Fruit fly (Drosophila melanogaster) whole organism, embryonic: ENCODE data around the gene Myo10A.

Experiments
- ATbp ChIP-seq: fragments of 200-800 bp; sonication (Bioruptor generic); optimal IDR thresholded peaks from 2 replicates; lab custom pipeline; 2017; ENCODE audit warnings: missing biosample characterization, mild to moderate bottlenecking, missing genetic modification characterization, missing genetic modification reagents
- BtbVII ChIP-seq: fragments of 200-800 bp; sonication (Bioruptor generic); optimal IDR thresholded peaks from 3 replicates; lab custom pipeline; 2017; ENCODE audit warnings: missing biosample characterization, mild to moderate bottlenecking, missing genetic modification characterization
- CG10366 ChIP-seq: fragments of 200-800 bp; sonication (Bioruptor generic); IDR thresholded peaks from 2 replicates; pipeline ENCODE4 v1.3.6; 2022; ENCODE audit warnings: missing biosample characterization, missing genetic modification characterization
- CG10462 ChIP-seq: fragments of 200-800 bp; sonication (Bioruptor generic); optimal IDR thresholded peaks from 2 replicates; lab custom pipeline; 2016; ENCODE audit warnings: missing biosample characterization, missing genetic modification characterization
- CG11093 ChIP-seq: fragments of 200-800 bp; sonication (Bioruptor generic); IDR thresholded peaks from 3 replicates; pipeline ENCODE4 v1.3.6; 2022; ENCODE audit warnings: missing biosample characterization, missing genetic modification characterization
- CG12236 ChIP-seq: fragments of 200-800 bp; sonication (Bioruptor generic); optimal IDR thresholded peaks from 2 replicates; lab custom pipeline; 2016; ENCODE audit warnings: missing biosample characterization, missing genetic modification characterization
- CG12299 ChIP-seq: fragments of 200-800 bp; sonication (Bioruptor generic); optimal IDR thresholded peaks from 2 replicates; lab custom pipeline; 2018; ENCODE audit warnings: missing biosample characterization, mild to moderate bottlenecking, missing genetic modification characterization
- CG12942 ChIP-seq: fragments of 200-800 bp; sonication (Bioruptor generic); optimal IDR thresholded peaks from 3 replicates; lab custom pipeline; 2016; ENCODE audit warnings: missing biosample characterization, missing genetic modification characterization
- CG15269 ChIP-seq: fragments of 200-800 bp; sonication (Bioruptor generic); optimal IDR thresholded peaks from 2 replicates; lab custom pipeline; 2018; ENCODE audit warnings: missing biosample characterization, mild to moderate bottlenecking, missing genetic modification characterization, moderate library complexity
- CG1529 ChIP-seq: fragments of 200-800 bp; sonication (Bioruptor generic); optimal IDR thresholded peaks from 3 replicates; lab custom pipeline; 2018; ENCODE audit warnings: missing biosample characterization, missing genetic modification characterization
- CG15479 ChIP-seq: fragments of 200-800 bp; sonication (Bioruptor generic); optimal IDR thresholded peaks from 3 replicates; lab custom pipeline; 2019; ENCODE audit warnings: missing biosample characterization, mild to moderate bottlenecking, missing genetic modification characterization, moderate library complexity
- CG1602 ChIP-seq: fragments of 200-800 bp; sonication (Bioruptor generic); optimal IDR thresholded peaks from 3 replicates; lab custom pipeline; 2016; ENCODE audit warnings: missing biosample characterization, missing genetic modification characterization
- CG18262 ChIP-seq: fragments of 200-800 bp; optimal IDR thresholded peaks from 3 replicates; lab custom pipeline; 2019; ENCODE audit warnings: missing biosample characterization, mild to moderate bottlenecking, missing genetic modification characterization, moderate library complexity
- CG1832 ChIP-seq: fragments of 200-800 bp; sonication (Bioruptor generic); optimal IDR thresholded peaks from 2 replicates; lab custom pipeline; 2017; ENCODE audit warnings: missing biosample characterization, mild to moderate bottlenecking, missing genetic modification characterization, inconsistent platforms
- CG18599 ChIP-seq: fragments of 200-800 bp; sonication (Bioruptor generic); optimal IDR thresholded peaks from 3 replicates; lab custom pipeline; 2017; ENCODE audit warnings: missing biosample characterization, missing genetic modification characterization, mild to moderate bottlenecking, moderate library complexity, missing genetic modification reagents
- CG2202 ChIP-seq: fragments of 200-800 bp; sonication (Bioruptor generic); optimal IDR thresholded peaks from 2 replicates; lab custom pipeline; 2018; ENCODE audit warnings: missing biosample characterization, mild to moderate bottlenecking, missing genetic modification characterization
- CG2678 ChIP-seq: fragments of 200-800 bp; sonication (Bioruptor generic); optimal IDR thresholded peaks from 3 replicates; lab custom pipeline; 2019; ENCODE audit warnings: missing biosample characterization, mild to moderate bottlenecking, missing genetic modification characterization, moderate library complexity
- CG32532 ChIP-seq: fragments of 200-800 bp; sonication (Bioruptor generic); IDR thresholded peaks from 2 replicates; pipeline ENCODE4 v1.3.6; 2022; ENCODE audit warnings: missing biosample characterization, missing genetic modification characterization
- CG6254 ChIP-seq: fragments of 200-800 bp; sonication (Bioruptor generic); optimal IDR thresholded peaks from 3 replicates; lab custom pipeline; 2017; ENCODE audit warnings: mild to moderate bottlenecking, missing biosample characterization, missing genetic modification reagents, missing genetic modification characterization
- CG7839 ChIP-seq: fragments of 200-800 bp; sonication (Bioruptor generic); optimal IDR thresholded peaks from 3 replicates; lab custom pipeline; 2018; ENCODE audit warnings: missing biosample characterization, mild to moderate bottlenecking, missing genetic modification characterization, moderate library complexity
- CkIIα-i1 ChIP-seq: fragments of 200-800 bp; sonication (Bioruptor generic); IDR thresholded peaks from 2 replicates; pipeline ENCODE4 v1.3.6; 2022; ENCODE audit warnings: missing biosample characterization, missing genetic modification characterization
- D19B ChIP-seq: fragments of 200-800 bp; sonication (Bioruptor generic); optimal IDR thresholded peaks from 2 replicates; lab custom pipeline; 2017; ENCODE audit warnings: missing biosample characterization, mild to moderate bottlenecking, missing genetic modification characterization
- Drgx ChIP-seq: fragments of 200-800 bp; sonication (Bioruptor generic); IDR thresholded peaks from 2 replicates; pipeline ENCODE4 v1.3.6; 2022; ENCODE audit warnings: missing biosample characterization, missing genetic modification characterization
- E2f2 ChIP-seq: fragments of 200-800 bp; sonication (Bioruptor generic); IDR thresholded peaks from 2 replicates; pipeline ENCODE4 v1.3.6; 2022; ENCODE audit warnings: missing biosample characterization, missing genetic modification characterization
- Gug ChIP-seq: fragments of 200-800 bp; sonication (Bioruptor generic); IDR thresholded peaks from 4 replicates; pipeline ENCODE4 v1.3.6; 2022; ENCODE audit warnings: missing biosample characterization, missing genetic modification characterization
- H2.0 ChIP-seq: fragments of 200-800 bp; sonication (Bioruptor generic); IDR thresholded peaks from 2 replicates; pipeline ENCODE4 v1.3.6; 2022; ENCODE audit warnings: missing biosample characterization, missing genetic modification characterization
- Nf-YA ChIP-seq: fragments of 200-800 bp; sonication (Bioruptor generic); IDR thresholded peaks from 2 replicates; pipeline ENCODE4 v1.3.6; 2022; ENCODE audit warnings: missing biosample characterization, missing genetic modification characterization
- Opbp ChIP-seq: fragments of 200-800 bp; sonication (Bioruptor generic); IDR thresholded peaks from 3 replicates; pipeline ENCODE4 v1.3.6; 2022; ENCODE audit warnings: missing biosample characterization, missing genetic modification characterization; ENCODE audit not compliant: partially characterized antibody
- PHDP ChIP-seq: fragments of 200-800 bp; sonication (Bioruptor generic); optimal IDR thresholded peaks from 3 replicates; lab custom pipeline; 2018; ENCODE audit warnings: missing biosample characterization, mild to moderate bottlenecking, missing genetic modification characterization, moderate library complexity
- Side ChIP-seq: fragments of 200-800 bp; sonication (Bioruptor generic); optimal IDR thresholded peaks from 2 replicates; lab custom pipeline; 2016; ENCODE audit warnings: missing biosample characterization, missing genetic modification characterization
- ase ChIP-seq: fragments of 200-800 bp; sonication (Bioruptor generic); IDR thresholded peaks from 3 replicates; pipeline ENCODE4 v1.3.6; 2022; ENCODE audit warnings: missing biosample characterization, missing genetic modification characterization
- bcd ChIP-seq: fragments of 200-800 bp; sonication (Bioruptor generic); optimal IDR thresholded peaks from 2 replicates; lab custom pipeline; 2017; ENCODE audit warnings: missing biosample characterization, mild to moderate bottlenecking, missing genetic modification characterization
- crp ChIP-seq, 2 experiments: fragments of 200-800 bp; sonication (Bioruptor generic); optimal IDR thresholded peaks; 2 replicates in 1 of 2; 3 replicates in 1 of 2; lab custom pipeline; 2017; ENCODE audit warnings: missing biosample characterization in 2 of 2, missing genetic modification characterization in 2 of 2, mild to moderate bottlenecking in 1 of 2, moderate library complexity in 1 of 2
- dmrt99B ChIP-seq: fragments of 200-800 bp; sonication (Bioruptor generic); optimal IDR thresholded peaks from 2 replicates; lab custom pipeline; 2018; ENCODE audit warnings: missing biosample characterization, mild to moderate bottlenecking, missing genetic modification characterization, moderate library complexity
- gem ChIP-seq: fragments of 200-800 bp; sonication (Bioruptor generic); optimal IDR thresholded peaks from 2 replicates; lab custom pipeline; 2019; ENCODE audit warnings: missing biosample characterization, mild to moderate bottlenecking, missing genetic modification characterization, moderate library complexity
- inv ChIP-seq: fragments of 200-800 bp; sonication (Bioruptor generic); IDR thresholded peaks from 2 replicates; pipeline ENCODE4 v1.3.6; 2022; ENCODE audit warnings: missing biosample characterization, missing genetic modification characterization; ENCODE audit not compliant: partially characterized antibody
- lab ChIP-seq: fragments of 200-800 bp; sonication (Bioruptor generic); optimal IDR thresholded peaks from 3 replicates; lab custom pipeline; 2017; ENCODE audit warnings: missing biosample characterization, missing genetic modification characterization, mild to moderate bottlenecking, moderate library complexity, missing genetic modification reagents
- onecut ChIP-seq: fragments of 200-800 bp; sonication (Bioruptor generic); IDR thresholded peaks from 2 replicates; pipeline ENCODE4 v1.3.6; 2022; ENCODE audit warnings: missing biosample characterization, missing genetic modification characterization
- peb ChIP-seq: fragments of 200-800 bp; sonication (Bioruptor generic); IDR thresholded peaks from 2 replicates; pipeline ENCODE4 v1.3.6; 2022; ENCODE audit warnings: missing biosample characterization, missing genetic modification characterization
- phol ChIP-seq: fragments of 200-800 bp; sonication (Bioruptor generic); optimal IDR thresholded peaks from 3 replicates; lab custom pipeline; 2018; ENCODE audit warnings: missing biosample characterization, mild to moderate bottlenecking, missing genetic modification characterization, moderate library complexity
- pros ChIP-seq: fragments of 200-800 bp; sonication (Bioruptor generic); optimal IDR thresholded peaks from 3 replicates; lab custom pipeline; 2019; ENCODE audit warnings: missing biosample characterization, mild to moderate bottlenecking, missing genetic modification characterization, moderate library complexity
- run ChIP-seq: fragments of 200-800 bp; sonication (Bioruptor generic); optimal IDR thresholded peaks from 3 replicates; lab custom pipeline; 2018; ENCODE audit warnings: missing biosample characterization, mild to moderate bottlenecking, missing genetic modification characterization
- salm ChIP-seq: fragments of 200-800 bp; sonication (Bioruptor generic); optimal IDR thresholded peaks from 2 replicates; lab custom pipeline; 2018; ENCODE audit warnings: missing biosample characterization, mild to moderate bottlenecking, missing genetic modification characterization
- sc ChIP-seq, 3 experiments: fragments of >200 bp in 2 of 3; fragments of 200-800 bp in 1 of 3; sonication (Bioruptor generic) in 1 of 3; optimal IDR thresholded peaks; 2 replicates in 2 of 3; 3 replicates in 1 of 3; lab custom pipeline; 2017; ENCODE audit warnings: mild to moderate bottlenecking in 1 of 3, missing biosample characterization in 1 of 3, missing genetic modification characterization in 1 of 3, missing genetic modification reagents in 1 of 3
- sqz ChIP-seq: fragments of 200-800 bp; sonication (Bioruptor generic); optimal IDR thresholded peaks from 3 replicates; lab custom pipeline; 2018; ENCODE audit warnings: missing biosample characterization, mild to moderate bottlenecking, missing genetic modification characterization
- ssp ChIP-seq: fragments of 200-800 bp; sonication (Bioruptor generic); IDR thresholded peaks from 2 replicates; pipeline ENCODE4 v1.3.6; 2022; ENCODE audit warnings: missing biosample characterization, missing genetic modification characterization
- zen ChIP-seq: fragments of 200-800 bp; sonication (Bioruptor generic); optimal IDR thresholded peaks from 3 replicates; lab custom pipeline; 2018; ENCODE audit warnings: missing biosample characterization, mild to moderate bottlenecking, missing genetic modification characterization, moderate library complexity

Myo10A gene

DNA sequence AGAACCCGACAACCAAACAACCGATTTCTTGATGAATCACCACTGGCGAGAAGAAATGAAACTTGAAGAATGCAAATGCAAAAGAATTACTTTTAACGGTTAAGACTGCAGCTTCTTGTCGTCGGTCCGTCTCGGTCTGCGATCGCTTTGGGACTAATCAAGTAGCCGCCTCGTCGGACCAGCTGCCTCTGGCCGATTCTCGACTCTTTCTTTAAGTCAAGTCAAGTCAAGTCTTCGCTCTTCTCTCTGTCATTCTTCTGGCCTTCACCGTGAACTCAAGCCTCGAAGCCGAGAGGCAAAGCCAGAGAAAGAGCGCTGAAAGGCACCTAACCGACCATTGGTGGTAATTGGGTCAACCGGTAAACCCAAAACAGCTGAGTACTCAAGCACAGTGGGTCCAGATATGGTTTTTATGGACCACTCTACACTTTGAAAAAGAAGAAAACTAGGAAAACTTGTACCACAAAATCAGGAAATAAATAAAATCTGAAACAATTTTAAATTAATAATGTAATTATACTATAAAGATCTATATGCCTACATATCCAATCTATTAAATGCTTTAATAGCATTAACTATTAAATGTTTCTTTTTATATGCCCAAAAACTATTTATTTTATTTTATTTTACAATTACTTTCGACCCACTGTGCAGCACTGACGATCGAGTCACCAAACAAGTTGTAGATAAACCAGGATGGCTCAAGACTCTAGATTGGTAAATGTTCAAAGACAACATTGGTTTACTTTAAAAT, 36.5 kb downstream of the Myo10A start, which contains the start of gene C901 (continued):
- peak; percentile 54; the same call in 1 of the 2 replicates for TF ChIP-seq H2.0 (GFP tag; lab: Robert Waterston, UW)
- peak; percentile 30 for TF ChIP-seq CG12299 (tag; lab: Kevin White, UChicago)
- TF ChIP-seq CG1529 (GFP tag; lab: Kevin White, UChicago), result peak; percentile 48
- TF ChIP-seq CG15479 (GFP tag; lab: Kevin White, UChicago), result no peak
- TF ChIP-seq CG2678 (tag; lab: Kevin White, UChicago), result peak; percentile 88
- peak; percentile 29; the same call in 1 of the 4 replicates for TF ChIP-seq Gug (GFP tag; lab: Robert Waterston, UW)
- TF ChIP-seq bcd (GFP tag; lab: Kevin White, UChicago), result peak; percentile 47
- peak; percentile 54 for TF ChIP-seq lab (GFP tag; lab: Kevin White, UChicago)
- peak; percentile 43 for TF ChIP-seq CG10366 (GFP tag; lab: Robert Waterston, UW)
- TF ChIP-seq sc (optimal IDR thresholded peaks at IDR 0.05; lab: Kevin White, UChicago), result no peak
- peak; percentile 45 for TF ChIP-seq sc (GFP tag; optimal IDR thresholded peaks at IDR 0.05; lab: Kevin White, UChicago)
- peak; percentile 87 for TF ChIP-seq phol (tag; lab: Kevin White, UChicago)
- TF ChIP-seq BtbVII, result peak; percentile 15
- TF ChIP-seq CG18262 (tag; lab: Kevin White, UChicago), result peak; percentile 86
- TF ChIP-seq CG18599 (GFP tag; lab: Kevin White, UChicago), result peak; percentile 19
- TF ChIP-seq dmrt99B (tag; lab: Kevin White, UChicago), result peak; percentile 87
- TF ChIP-seq CG7839 (tag; lab: Kevin White, UChicago), result peak; percentile 83
- TF ChIP-seq CG1602 (GFP tag; lab: Kevin White, UChicago), result peak; percentile 53
- no peak for TF ChIP-seq Side (GFP tag; lab: Kevin White, UChicago)
- TF ChIP-seq CG11093 (GFP tag; lab: Robert Waterston, UW), result peak; percentile 59; the same call in 1 of the 3 replicates
- peak; percentile 16 for TF ChIP-seq CG10462 (GFP tag; lab: Kevin White, UChicago)
- TF ChIP-seq zen (tag; lab: Kevin White, UChicago), result peak; percentile 14
- TF ChIP-seq gem (tag; lab: Kevin White, UChicago), result peak; percentile 90
- TF ChIP-seq crp (GFP tag; optimal IDR thresholded peaks at IDR 0.05; lab: Kevin White, UChicago), result peak in 1 of 2 experiments; percentile 34
- peak; percentile 92 for TF ChIP-seq pros (GFP tag; lab: Kevin White, UChicago)
- TF ChIP-seq salm, result peak; percentile 57
- TF ChIP-seq D19B (GFP tag; lab: Kevin White, UChicago), result no peak
- peak; percentile 38 for TF ChIP-seq E2f2 (GFP tag; lab: Robert Waterston, UW)
- TF ChIP-seq CG6254, result peak; percentile 49
- TF ChIP-seq CkIIα-i1 (GFP tag; lab: Robert Waterston, UW), result no peak
- TF ChIP-seq CG12236 (GFP tag; lab: Kevin White, UChicago), result no peak
- TF ChIP-seq Nf-YA (GFP tag; lab: Robert Waterston, UW), result peak; percentile 22; the same call in 1 of the 2 replicates
- peak; percentile 57; the same call in 1 of the 2 replicates for TF ChIP-seq CG32532 (GFP tag; lab: Robert Waterston, UW)
- TF ChIP-seq CG1832 (GFP tag; lab: Kevin White, UChicago), result no peak
- peak; percentile 32; the same call in 1 of the 2 replicates for TF ChIP-seq ssp (GFP tag; lab: Robert Waterston, UW)
- TF ChIP-seq inv, result no peak
- TF ChIP-seq peb (GFP tag; lab: Robert Waterston, UW), result peak; percentile 30; the same call in 1 of the 2 replicates
- peak; percentile 77 for TF ChIP-seq Drgx (GFP tag; lab: Robert Waterston, UW)
- TF ChIP-seq PHDP (tag; lab: Kevin White, UChicago), result peak; percentile 78
- TF ChIP-seq sqz (GFP tag; lab: Kevin White, UChicago), result peak; percentile 54
- peak; percentile 60 for TF ChIP-seq onecut
- TF ChIP-seq run (tag; lab: Kevin White, UChicago), result peak; percentile 56
- TF ChIP-seq CG12942 (GFP tag; lab: Kevin White, UChicago), result peak; percentile 13
- peak; percentile 78 for TF ChIP-seq CG15269 (tag; lab: Kevin White, UChicago)
- peak; percentile 49 for TF ChIP-seq CG2202 (tag; lab: Kevin White, UChicago)
- peak; percentile 69 for TF ChIP-seq ATbp
- peak; percentile 58; the same call in 2 of the 3 replicates for TF ChIP-seq ase (GFP tag; lab: Robert Waterston, UW)
- no peak for TF ChIP-seq Opbp
